Worm (Caenorhabditis elegans) whole organism, L1 larva: ENCODE measurements around the gene AH9.4.

ENCODE experiments used
- C04F5.9 ChIP-seq: sonication (generic microtip); optimal IDR thresholded peaks from 2 replicates; lab custom pipeline; 2016; ENCODE audit warnings: missing genetic modification characterization, missing compliant biosample characterization
- F16B12.6 ChIP-seq: fragments of 150-350 bp; optimal IDR thresholded peaks from 2 replicates; lab custom pipeline; 2014; ENCODE audit warnings: missing biosample characterization, missing genetic modification characterization
- Y116A8C.19 ChIP-seq: sonication (generic microtip); optimal IDR thresholded peaks from 2 replicates; lab custom pipeline; 2016; ENCODE audit warnings: missing compliant biosample characterization, missing genetic modification characterization, borderline replicate concordance
- aly-2 ChIP-seq: fragments of 150-350 bp; optimal IDR thresholded peaks from 2 replicates; lab custom pipeline; 2014; ENCODE audit warnings: missing biosample characterization, missing genetic modification characterization
- blmp-1 ChIP-seq: fragments of 150-350 bp; optimal IDR thresholded peaks from 2 replicates; lab custom pipeline; 2014; ENCODE audit warnings: missing biosample characterization, missing genetic modification characterization
- ceh-82 ChIP-seq, 3 experiments: fragments of 150-350 bp in 1 of 3; sonication (generic microtip) in 2 of 3; optimal IDR thresholded peaks; 2 replicates each; lab custom pipeline; 2014 to 2017; ENCODE audit warnings: missing biosample characterization in 3 of 3, missing genetic modification characterization in 3 of 3
- ces-1 ChIP-seq: fragments of 150-350 bp; optimal IDR thresholded peaks from 2 replicates; lab custom pipeline; 2014; ENCODE audit warnings: missing biosample characterization, missing genetic modification reagents, missing genetic modification characterization
- dpl-1 ChIP-seq, 3 experiments: fragments of 150-350 bp in 2 of 3; sonication (generic microtip) in 1 of 3; optimal IDR thresholded peaks; 2 replicates each; lab custom pipeline; 2014 to 2017; ENCODE audit warnings: missing biosample characterization in 3 of 3, missing genetic modification characterization in 3 of 3, missing genetic modification reagents in 3 of 3
- efl-3 ChIP-seq: fragments of 200-800 bp; sonication (Bioruptor generic); optimal IDR thresholded peaks from 2 replicates; lab custom pipeline; 2018; ENCODE audit warnings: mild to moderate bottlenecking, missing genetic modification characterization, missing compliant biosample characterization
- egl-27 ChIP-seq, 2 experiments: fragments of 150-350 bp in 1 of 2; sonication (generic microtip); optimal IDR thresholded peaks; 3 replicates each; lab custom pipeline; 2017 to 2018; ENCODE audit warnings: missing biosample characterization in 2 of 2, missing genetic modification characterization in 2 of 2, missing genetic modification reagents in 2 of 2
- elt-2 ChIP-seq: sonication (generic microtip); optimal IDR thresholded peaks from 2 replicates; lab custom pipeline; 2016; ENCODE audit warnings: missing genetic modification characterization, mild to moderate bottlenecking, inconsistent platforms, missing compliant biosample characterization, missing genetic modification reagents
- ets-5 ChIP-seq: fragments of 200-800 bp; sonication (Bioruptor generic); IDR thresholded peaks from 2 replicates; pipeline ENCODE4 v1.3.6; 2022; ENCODE audit warnings: missing genetic modification characterization, missing compliant biosample characterization
- fkh-10 ChIP-seq: sonication (generic microtip); optimal IDR thresholded peaks from 2 replicates; lab custom pipeline; 2017; ENCODE audit warnings: missing biosample characterization, missing genetic modification reagents, missing genetic modification characterization
- fkh-4 ChIP-seq: sonication (generic microtip); optimal IDR thresholded peaks from 2 replicates; lab custom pipeline; 2016; ENCODE audit warnings: missing compliant biosample characterization, missing genetic modification characterization, borderline replicate concordance
- fkh-8 ChIP-seq: sonication (generic microtip); optimal IDR thresholded peaks from 2 replicates; lab custom pipeline; 2016; ENCODE audit warnings: mild to moderate bottlenecking, missing genetic modification characterization, missing compliant biosample characterization
- fos-1 ChIP-seq: fragments of 150-350 bp; optimal IDR thresholded peaks from 2 replicates; lab custom pipeline; 2014; ENCODE audit warnings: missing biosample characterization, missing genetic modification characterization
- grh-1 ChIP-seq: fragments of 200-800 bp; sonication (Bioruptor generic); IDR thresholded peaks from 2 replicates; pipeline ENCODE4 v1.3.6; 2022; ENCODE audit warnings: missing genetic modification reagents, missing genetic modification characterization, missing compliant biosample characterization
- hlh-4 ChIP-seq: sonication (generic microtip); optimal IDR thresholded peaks from 2 replicates; lab custom pipeline; 2016; ENCODE audit warnings: mild to moderate bottlenecking, missing genetic modification characterization, missing compliant biosample characterization
- lin-13 ChIP-seq: fragments of 150-350 bp; optimal IDR thresholded peaks from 2 replicates; lab custom pipeline; 2014; ENCODE audit warnings: missing biosample characterization, missing genetic modification reagents, missing genetic modification characterization
- lin-14 ChIP-seq: fragments of 200-800 bp; sonication (Bioruptor generic); optimal IDR thresholded peaks from 2 replicates; lab custom pipeline; 2018; ENCODE audit warnings: mild to moderate bottlenecking, missing genetic modification characterization, moderate library complexity, missing compliant biosample characterization
- lin-35 ChIP-seq, 2 experiments: fragments of 150-350 bp; optimal IDR thresholded peaks; 2 replicates each; lab custom pipeline; 2014; ENCODE audit warnings: missing biosample characterization in 2 of 2, missing genetic modification characterization in 2 of 2, missing genetic modification reagents in 2 of 2
- lin-39 ChIP-seq: fragments of 150-350 bp; optimal IDR thresholded peaks from 2 replicates; lab custom pipeline; 2014; ENCODE audit warnings: missing biosample characterization, missing genetic modification reagents, missing genetic modification characterization
- mab-9 ChIP-seq: fragments of 200-800 bp; sonication (Bioruptor generic); IDR thresholded peaks from 2 replicates; pipeline ENCODE4 v1.3.6; 2022; ENCODE audit warnings: missing genetic modification reagents, missing genetic modification characterization, missing compliant biosample characterization
- nhr-12 ChIP-seq: sonication (generic microtip); optimal IDR thresholded peaks from 2 replicates; lab custom pipeline; 2017; ENCODE audit warnings: missing biosample characterization, missing genetic modification characterization
- nhr-20 ChIP-seq: sonication (generic microtip); optimal IDR thresholded peaks from 2 replicates; lab custom pipeline; 2016; ENCODE audit warnings: mild to moderate bottlenecking, missing genetic modification characterization, missing compliant biosample characterization
- nhr-28 ChIP-seq: fragments of 150-350 bp; optimal IDR thresholded peaks from 2 replicates; lab custom pipeline; 2014; ENCODE audit warnings: missing biosample characterization, missing genetic modification characterization
- nhr-47 ChIP-seq: sonication (generic microtip); optimal IDR thresholded peaks from 2 replicates; lab custom pipeline; 2016; ENCODE audit warnings: mild to moderate bottlenecking, missing genetic modification characterization, moderate library complexity, missing compliant biosample characterization
- nhr-71 ChIP-seq: sonication (generic microtip); optimal IDR thresholded peaks from 2 replicates; lab custom pipeline; 2016; ENCODE audit warnings: mild to moderate bottlenecking, missing genetic modification characterization, moderate library complexity, missing compliant biosample characterization
- nhr-76 ChIP-seq: sonication (generic microtip); optimal IDR thresholded peaks from 2 replicates; lab custom pipeline; 2017; ENCODE audit warnings: missing biosample characterization, missing genetic modification characterization
- nhr-77 ChIP-seq: fragments of 150-350 bp; optimal IDR thresholded peaks from 2 replicates; lab custom pipeline; 2014; ENCODE audit warnings: missing biosample characterization, missing genetic modification characterization
- pag-3 ChIP-seq: sonication (generic microtip); optimal IDR thresholded peaks from 2 replicates; lab custom pipeline; 2017; ENCODE audit warnings: missing genetic modification characterization, mild to moderate bottlenecking, missing compliant biosample characterization, antibody characterized with exemption, borderline replicate concordance; ENCODE audit not compliant: insufficient read depth
- pax-3 ChIP-seq: fragments of 200-800 bp; sonication (Bioruptor generic); optimal IDR thresholded peaks from 2 replicates; lab custom pipeline; 2018; ENCODE audit warnings: mild to moderate bottlenecking, missing genetic modification characterization, moderate library complexity, missing compliant biosample characterization
- rnt-1 ChIP-seq: sonication (generic microtip); optimal IDR thresholded peaks from 2 replicates; lab custom pipeline; 2016; ENCODE audit warnings: mild to moderate bottlenecking, missing genetic modification characterization, moderate library complexity, missing compliant biosample characterization
- skn-1 ChIP-seq: fragments of 150-350 bp; optimal IDR thresholded peaks from 2 replicates; lab custom pipeline; 2014; ENCODE audit warnings: missing biosample characterization, missing genetic modification characterization
- sup-37 ChIP-seq: fragments of 200-800 bp; sonication (Bioruptor generic); optimal IDR thresholded peaks from 2 replicates; lab custom pipeline; 2018; ENCODE audit warnings: mild to moderate bottlenecking, missing genetic modification characterization, missing compliant biosample characterization
- swsn-7 ChIP-seq: sonication (generic microtip); optimal IDR thresholded peaks from 2 replicates; lab custom pipeline; 2016; ENCODE audit warnings: missing genetic modification characterization, missing compliant biosample characterization
- tlp-1 ChIP-seq: fragments of 150-350 bp; optimal IDR thresholded peaks from 2 replicates; lab custom pipeline; 2014; ENCODE audit warnings: missing biosample characterization, missing genetic modification characterization
- unc-30 ChIP-seq: sonication (generic microtip); optimal IDR thresholded peaks from 2 replicates; lab custom pipeline; 2017; ENCODE audit warnings: missing biosample characterization, missing genetic modification characterization
- unc-62 ChIP-seq: fragments of 150-350 bp; optimal IDR thresholded peaks from 2 replicates; lab custom pipeline; 2014; ENCODE audit warnings: missing biosample characterization, missing genetic modification reagents, missing genetic modification characterization
- xbp-1 ChIP-seq: sonication (generic microtip); optimal IDR thresholded peaks from 2 replicates; lab custom pipeline; 2016; ENCODE audit warnings: missing genetic modification characterization, missing compliant biosample characterization
- zip-4 ChIP-seq: fragments of 200-800 bp; sonication (Bioruptor generic); optimal IDR thresholded peaks from 2 replicates; lab custom pipeline; 2018; ENCODE audit warnings: mild to moderate bottlenecking, missing genetic modification characterization, moderate library complexity, missing compliant biosample characterization
- ztf-11 ChIP-seq, 2 experiments: sonication (generic microtip); optimal IDR thresholded peaks; 2 replicates each; lab custom pipeline; 2016 to 2017; ENCODE audit warnings: missing genetic modification characterization in 2 of 2, missing biosample characterization in 1 of 2, missing compliant biosample characterization in 1 of 2
- ztf-4 ChIP-seq: fragments of 150-350 bp; optimal IDR thresholded peaks from 2 replicates; lab custom pipeline; 2014; ENCODE audit warnings: missing biosample characterization, missing genetic modification characterization

Gene AH9.4

ce11 chrX:2265069-2265468 is 9.1 kb downstream of the AH9.4 start:
- TF ChIP-seq fkh-8 (tag; lab: Kevin White, UChicago) (peak; percentile 39), lin-14 (GFP tag; lab: Kevin White, UChicago) (peak; percentile 68), ztf-4 (tag; lab: Kevin White, UChicago) (no peak), fkh-10 (GFP tag; lab: Kevin White, UChicago) (peak; percentile 77)

ce11 chrX:2262420-2262819 is 11.7 kb downstream of the AH9.4 start:
- no peak for TF ChIP-seq lin-39 (tag; lab: Kevin White, UChicago)
- no peak for TF ChIP-seq Y116A8C.19
- TF ChIP-seq fkh-4 (tag; lab: Kevin White, UChicago) = no peak
- peak; percentile 47 for TF ChIP-seq elt-2
- TF ChIP-seq lin-35 (GFP tag; optimal IDR thresholded peaks at IDR 0.05; lab: Kevin White, UChicago) = no peak
- TF ChIP-seq unc-62 (GFP tag; lab: Kevin White, UChicago) = no peak
- no peak for TF ChIP-seq pag-3 (tag; lab: Kevin White, UChicago)
- TF ChIP-seq pax-3 (tag; lab: Kevin White, UChicago) = no peak

ce11 chrX:2261003-2261402 is 13.1 kb downstream of the AH9.4 start, which contains the start of gene AH9.3:
Gene AH9.3, minus strand, starts transcription at chrX:2261103.
- no peak for TF ChIP-seq hlh-4 (tag; lab: Kevin White, UChicago)
- TF ChIP-seq efl-3 (GFP tag; lab: Kevin White, UChicago) = no peak
- TF ChIP-seq nhr-47 = no peak
- TF ChIP-seq aly-2 (tag; lab: Kevin White, UChicago) = no peak
- no peak for TF ChIP-seq nhr-76 (tag; lab: Kevin White, UChicago)
- TF ChIP-seq xbp-1 (tag; lab: Kevin White, UChicago) = no peak
- no peak for TF ChIP-seq fos-1 (tag; lab: Kevin White, UChicago)
- TF ChIP-seq skn-1 (tag; lab: Kevin White, UChicago) = no peak
- TF ChIP-seq fkh-4 (tag; lab: Kevin White, UChicago) = no peak
- TF ChIP-seq tlp-1 (tag; lab: Kevin White, UChicago) = no peak

- TF ChIP-seq skn-1 (tag; lab: Kevin White, UChicago) = peak; percentile 88
- TF ChIP-seq lin-14 (GFP tag; lab: Kevin White, UChicago) = peak; percentile 10
- TF ChIP-seq ets-5 (GFP tag; lab: Robert Waterston, UW) = no peak
- no peak for TF ChIP-seq nhr-12 (tag; lab: Kevin White, UChicago)
- peak in 1 of 3 experiments; percentile 26 for TF ChIP-seq ceh-82 (tag; optimal IDR thresholded peaks at IDR 0.05; lab: Kevin White, UChicago)
- no peak for TF ChIP-seq dpl-1 (GFP tag; optimal IDR thresholded peaks at IDR 0.05; lab: Kevin White, UChicago)
Observed at ce11 chrX:2258404-2258803, 15.7 kb downstream of the AH9.4 start.

ce11 chrX:2258001-2258400 is 16.1 kb downstream of the AH9.4 start, which contains the start of gene crn-4:
Gene crn-4, minus strand, starts transcription at chrX:2258101.
- TF ChIP-seq F16B12.6 (no peak), fkh-10 (GFP tag; lab: Kevin White, UChicago) (no peak), sup-37 (GFP tag; lab: Kevin White, UChicago) (no peak), ces-1 (GFP tag; lab: Kevin White, UChicago) (no peak), blmp-1 (tag; lab: Kevin White, UChicago) (no peak)

- TF ChIP-seq zip-4 (GFP tag; lab: Kevin White, UChicago) (no peak), nhr-20 (no peak), swsn-7 (no peak), C04F5.9 (tag; lab: Kevin White, UChicago) (no peak), skn-1 (tag; lab: Kevin White, UChicago) (no peak), egl-27 (tag; optimal IDR thresholded peaks at IDR 0.05; lab: Kevin White, UChicago) (no peak), grh-1 (GFP tag; lab: Robert Waterston, UW) (no peak), ces-1 (GFP tag; lab: Kevin White, UChicago) (no peak), nhr-28 (tag; lab: Kevin White, UChicago) (no peak), mab-9 (GFP tag; lab: Robert Waterston, UW) (no peak), dpl-1 (GFP tag; optimal IDR thresholded peaks at IDR 0.05; lab: Kevin White, UChicago) (no peak), nhr-77 (no peak), unc-30 (tag; lab: Kevin White, UChicago) (no peak), nhr-71 (tag; lab: Kevin White, UChicago) (no peak), ztf-11 (tag; optimal IDR thresholded peaks at IDR 0.05; lab: Kevin White, UChicago) (no peak), rnt-1 (tag; lab: Kevin White, UChicago) (no peak), lin-13 (GFP tag; lab: Kevin White, UChicago) (no peak)
Observed at ce11 chrX:2246908-2247307, 27.2 kb downstream of the AH9.4 start, which contains the start of gene AH9.1. Gene AH9.1, minus strand, starts transcription at chrX:2247008.
